Worm (Caenorhabditis elegans) whole organism, L3 larva: ENCODE data around the gene clec-33.

Source experiments
- R02D3.7 ChIP-seq: fragments of 150-350 bp; optimal IDR thresholded peaks from 2 replicates; lab custom pipeline; 2014; ENCODE audit warnings: missing biosample characterization, missing genetic modification characterization
- aly-2 ChIP-seq: fragments of 150-350 bp; optimal IDR thresholded peaks from 2 replicates; lab custom pipeline; 2014; ENCODE audit warnings: missing biosample characterization, missing genetic modification characterization
- ceh-16 ChIP-seq: sonication (generic microtip); optimal IDR thresholded peaks from 2 replicates; lab custom pipeline; 2017; ENCODE audit warnings: missing biosample characterization, missing genetic modification characterization
- ceh-28 ChIP-seq: fragments of 150-350 bp; optimal IDR thresholded peaks from 2 replicates; lab custom pipeline; 2014; ENCODE audit warnings: missing biosample characterization, missing genetic modification reagents, missing genetic modification characterization
- ceh-82 ChIP-seq: fragments of 150-350 bp; optimal IDR thresholded peaks from 2 replicates; lab custom pipeline; 2014; ENCODE audit warnings: missing biosample characterization, missing genetic modification characterization
- ceh-9 ChIP-seq: sonication (generic microtip); optimal IDR thresholded peaks from 2 replicates; lab custom pipeline; 2018; ENCODE audit warnings: missing biosample characterization, missing genetic modification characterization
- daf-12 ChIP-seq: fragments of 150-350 bp; optimal IDR thresholded peaks from 2 replicates; lab custom pipeline; 2014; ENCODE audit warnings: missing biosample characterization, missing genetic modification reagents, missing genetic modification characterization
- egl-5 ChIP-seq: fragments of 150-350 bp; optimal IDR thresholded peaks from 2 replicates; lab custom pipeline; 2017; ENCODE audit warnings: missing biosample characterization, missing genetic modification reagents, missing genetic modification characterization, inconsistent platforms
- elt-2 ChIP-seq: sonication (generic microtip); optimal IDR thresholded peaks from 2 replicates; lab custom pipeline; 2016; ENCODE audit warnings: missing genetic modification reagents, mild to moderate bottlenecking, missing genetic modification characterization, missing compliant biosample characterization
- elt-3 ChIP-seq, 3 experiments: fragments of 150-350 bp in 1 of 3; sonication (generic microtip) in 2 of 3; optimal IDR thresholded peaks; 2 replicates in 2 of 3; 4 replicates in 1 of 3; lab custom pipeline; 2014 to 2017; ENCODE audit warnings: missing biosample characterization in 3 of 3, missing genetic modification characterization in 3 of 3
- eor-1 ChIP-seq, 2 experiments: fragments of 150-350 bp; optimal IDR thresholded peaks; 2 replicates each; lab custom pipeline; 2014 to 2018; ENCODE audit warnings: missing biosample characterization in 2 of 2, missing genetic modification characterization in 2 of 2
- fkh-10 ChIP-seq: sonication (generic microtip); optimal IDR thresholded peaks from 2 replicates; lab custom pipeline; 2017; ENCODE audit warnings: missing biosample characterization, missing genetic modification reagents, missing genetic modification characterization
- fkh-2 ChIP-seq: fragments of 150-350 bp; optimal IDR thresholded peaks from 2 replicates; lab custom pipeline; 2014; ENCODE audit warnings: missing biosample characterization, missing genetic modification reagents, missing genetic modification characterization
- fos-1 ChIP-seq: fragments of 150-350 bp; optimal IDR thresholded peaks from 2 replicates; lab custom pipeline; 2014; ENCODE audit warnings: missing biosample characterization, missing genetic modification characterization
- jun-1 ChIP-seq: fragments of 150-350 bp; optimal IDR thresholded peaks from 2 replicates; lab custom pipeline; 2014; ENCODE audit warnings: missing biosample characterization, missing genetic modification reagents, missing genetic modification characterization
- lin-15B ChIP-seq: fragments of 150-350 bp; optimal IDR thresholded peaks from 2 replicates; lab custom pipeline; 2014; ENCODE audit warnings: missing biosample characterization, missing genetic modification characterization
- lin-39 ChIP-seq: fragments of 150-350 bp; optimal IDR thresholded peaks from 2 replicates; lab custom pipeline; 2018; ENCODE audit warnings: missing biosample characterization, missing genetic modification reagents, missing genetic modification characterization
- lsy-12 ChIP-seq: sonication (generic microtip); optimal IDR thresholded peaks from 2 replicates; lab custom pipeline; 2016; ENCODE audit warnings: mild to moderate bottlenecking, missing genetic modification characterization, missing compliant biosample characterization
- mdl-1 ChIP-seq: fragments of 150-350 bp; optimal IDR thresholded peaks from 2 replicates; lab custom pipeline; 2014; ENCODE audit warnings: missing biosample characterization, missing genetic modification characterization
- mml-1 ChIP-seq: fragments of 150-350 bp; sonication (generic microtip); optimal IDR thresholded peaks from 3 replicates; lab custom pipeline; 2014; ENCODE audit warnings: missing biosample characterization, missing genetic modification characterization
- nfya-1 ChIP-seq: sonication (generic microtip); optimal IDR thresholded peaks from 2 replicates; lab custom pipeline; 2017; ENCODE audit warnings: missing genetic modification characterization, mild to moderate bottlenecking, missing compliant biosample characterization, antibody characterized with exemption, moderate library complexity; ENCODE audit not compliant: insufficient read depth
- nhr-12 ChIP-seq: fragments of 150-350 bp; optimal IDR thresholded peaks from 2 replicates; lab custom pipeline; 2014; ENCODE audit warnings: missing biosample characterization, missing genetic modification characterization
- nhr-23 ChIP-seq: fragments of 150-350 bp; optimal IDR thresholded peaks from 2 replicates; lab custom pipeline; 2014; ENCODE audit warnings: missing biosample characterization, missing genetic modification reagents, missing genetic modification characterization
- nhr-25 ChIP-seq: sonication (generic microtip); optimal IDR thresholded peaks from 2 replicates; lab custom pipeline; 2017; ENCODE audit warnings: missing biosample characterization, missing genetic modification characterization
- nhr-28 ChIP-seq: fragments of 150-350 bp; optimal IDR thresholded peaks from 2 replicates; lab custom pipeline; 2014; ENCODE audit warnings: missing biosample characterization, missing genetic modification characterization
- nhr-43 ChIP-seq: sonication (generic microtip); optimal IDR thresholded peaks from 2 replicates; lab custom pipeline; 2016; ENCODE audit warnings: mild to moderate bottlenecking, missing genetic modification characterization, missing compliant biosample characterization; ENCODE audit not compliant: poor library complexity, severe bottlenecking
- nhr-67 ChIP-seq: fragments of 150-350 bp; optimal IDR thresholded peaks from 2 replicates; lab custom pipeline; 2014; ENCODE audit warnings: missing biosample characterization, missing genetic modification characterization
- nhr-77 ChIP-seq: fragments of 150-350 bp; optimal IDR thresholded peaks from 2 replicates; lab custom pipeline; 2014; ENCODE audit warnings: missing biosample characterization, missing genetic modification characterization
- pha-4 ChIP-seq: fragments of 150-350 bp; optimal IDR thresholded peaks from 2 replicates; lab custom pipeline; 2014; ENCODE audit warnings: missing biosample characterization, missing genetic modification reagents, missing genetic modification characterization
- pqm-1 ChIP-seq: fragments of 150-350 bp; optimal IDR thresholded peaks from 2 replicates; lab custom pipeline; 2017; ENCODE audit warnings: missing biosample characterization, missing genetic modification characterization, inconsistent platforms
- skn-1 ChIP-seq: fragments of 150-350 bp; optimal IDR thresholded peaks from 2 replicates; lab custom pipeline; 2014; ENCODE audit warnings: missing biosample characterization, missing genetic modification characterization
- snpc-4 ChIP-seq: fragments of 150-350 bp; optimal IDR thresholded peaks from 2 replicates; lab custom pipeline; 2014; ENCODE audit warnings: missing biosample characterization, missing genetic modification characterization
- tbx-2 ChIP-seq: sonication (generic microtip); optimal IDR thresholded peaks from 2 replicates; lab custom pipeline; 2016; ENCODE audit warnings: mild to moderate bottlenecking, missing genetic modification characterization, missing compliant biosample characterization
- unc-39 ChIP-seq: sonication (generic microtip); optimal IDR thresholded peaks from 4 replicates; lab custom pipeline; 2017; ENCODE audit warnings: missing biosample characterization, missing genetic modification characterization
- unc-62 ChIP-seq: fragments of 150-350 bp; sonication (generic microtip); optimal IDR thresholded peaks from 4 replicates; lab custom pipeline; 2014; ENCODE audit warnings: missing biosample characterization, missing genetic modification reagents, missing genetic modification characterization
- zag-1 ChIP-seq: fragments of 150-350 bp; optimal IDR thresholded peaks from 2 replicates; lab custom pipeline; 2014; ENCODE audit warnings: missing biosample characterization, missing genetic modification characterization
- ztf-4 ChIP-seq: fragments of 150-350 bp; optimal IDR thresholded peaks from 2 replicates; lab custom pipeline; 2014; ENCODE audit warnings: missing biosample characterization, missing genetic modification characterization

clec-33 gene

ce11 chrV:16869740-16870139 lies at the start of gene clec-33:
Gene clec-33, minus strand, starts transcription at chrV:16869840.
- no peak for TF ChIP-seq ceh-16 (tag; lab: Kevin White, UChicago)
- TF ChIP-seq elt-3 (tag; optimal IDR thresholded peaks at IDR 0.05; lab: Kevin White, UChicago) = no peak

ce11 chrV:16918378-16918777 lies 48.7 kb upstream of the clec-33 start, which contains the start of the genes fbxa-206 and Y102A5C.2:
Gene fbxa-206, minus strand, starts transcription at chrV:16918478.
Gene Y102A5C.2, plus strand, starts transcription at chrV:16918731.
- TF ChIP-seq snpc-4 (tag; lab: Kevin White, UChicago) (no peak), daf-12 (no peak), nhr-77 (tag; lab: Kevin White, UChicago) (no peak), nfya-1 (tag; lab: Kevin White, UChicago) (no peak), skn-1 (tag; lab: Kevin White, UChicago) (no peak), eor-1 (tag; optimal IDR thresholded peaks at IDR 0.05; lab: Kevin White, UChicago) (no peak), nhr-12 (tag; lab: Kevin White, UChicago) (no peak), nhr-43 (tag; lab: Kevin White, UChicago) (no peak), elt-3 (tag; optimal IDR thresholded peaks at IDR 0.05; lab: Kevin White, UChicago) (no peak), elt-2 (no peak), ceh-82 (no peak), pqm-1 (tag; lab: Kevin White, UChicago) (no peak), unc-62 (GFP tag; lab: Kevin White, UChicago) (no peak), mml-1 (no peak), fos-1 (tag; lab: Kevin White, UChicago) (no peak)

- no peak for TF ChIP-seq nhr-77 (tag; lab: Kevin White, UChicago)
- TF ChIP-seq zag-1 = no peak
- TF ChIP-seq fkh-10 (GFP tag; lab: Kevin White, UChicago) = no peak
- TF ChIP-seq jun-1 (tag; lab: Kevin White, UChicago) = no peak
- TF ChIP-seq tbx-2 (tag; lab: Kevin White, UChicago) = no peak
- TF ChIP-seq pha-4 (tag; lab: Kevin White, UChicago) = no peak
- no peak for TF ChIP-seq fkh-2
- no peak for TF ChIP-seq lin-15B (tag; lab: Kevin White, UChicago)
- TF ChIP-seq ceh-82 = no peak
- TF ChIP-seq nhr-28 (tag; lab: Kevin White, UChicago) = no peak
- TF ChIP-seq elt-2 = no peak
- TF ChIP-seq unc-62 (GFP tag; lab: Kevin White, UChicago) = no peak
- no peak for TF ChIP-seq mdl-1 (tag; lab: Kevin White, UChicago)
- no peak for TF ChIP-seq R02D3.7 (tag; lab: Kevin White, UChicago)
- TF ChIP-seq ztf-4 (tag; lab: Kevin White, UChicago) = no peak
- TF ChIP-seq elt-3 (tag; optimal IDR thresholded peaks at IDR 0.05; lab: Kevin White, UChicago) = no peak
These were observed 46.4 kb upstream of the clec-33 start, which contains the start of gene F09C6.10 for ce11 chrV:16916079-16916478. Gene F09C6.10, minus strand, starts transcription at chrV:16916179.

- TF ChIP-seq jun-1 (tag; lab: Kevin White, UChicago) = no peak
- no peak for TF ChIP-seq pha-4 (tag; lab: Kevin White, UChicago)
- TF ChIP-seq fos-1 (tag; lab: Kevin White, UChicago) = no peak
- no peak for TF ChIP-seq mml-1
- TF ChIP-seq ceh-28 = no peak
- no peak for TF ChIP-seq nhr-67 (tag; lab: Kevin White, UChicago)
- TF ChIP-seq ceh-16 (tag; lab: Kevin White, UChicago) = no peak
- TF ChIP-seq R02D3.7 (tag; lab: Kevin White, UChicago) = no peak
- no peak for TF ChIP-seq zag-1
- TF ChIP-seq ceh-9 = no peak
- TF ChIP-seq nhr-23 (tag; lab: Kevin White, UChicago) = no peak
- no peak for TF ChIP-seq nhr-25
- TF ChIP-seq fkh-2 = no peak
- TF ChIP-seq lin-39 (tag; lab: Kevin White, UChicago) = no peak
- TF ChIP-seq nhr-12 (tag; lab: Kevin White, UChicago) = no peak
- no peak for TF ChIP-seq egl-5 (tag; lab: Kevin White, UChicago)
- no peak for TF ChIP-seq lsy-12 (tag; lab: Kevin White, UChicago)
- no peak for TF ChIP-seq aly-2
- TF ChIP-seq unc-39 = no peak
- TF ChIP-seq pqm-1 (tag; lab: Kevin White, UChicago) = no peak
These were observed 42.3 kb upstream of the clec-33 start, which contains the start of gene nhr-116 for ce11 chrV:16911934-16912333. Gene nhr-116, plus strand, starts transcription at chrV:16912234.
